Worm (Caenorhabditis elegans): ENCODE data around the gene Y38E10A.14.
A peak's percentile ranks its signal among the peaks of the same experiment; 100 is the strongest.

Gene Y38E10A.14

ce11 chrII:12626120-12626624 lies 1.8 kb upstream of the Y38E10A.14 start:
- TF ChIP-seq ceh-88 (GFP tag; IDR thresholded peaks at IDR 0.05) (no peak), xbp-1 (tag; optimal IDR thresholded peaks at IDR 0.05) (no peak), ama-1 (optimal IDR thresholded peaks at IDR 0.05) (no peak)

ce11 chrII:12625673-12626072 lies 1.3 kb upstream of the Y38E10A.14 start:
- peak in 1 of 2 experiments; percentile 75 for TF ChIP-seq mdl-1 (tag; optimal IDR thresholded peaks at IDR 0.05)
- no peak for TF ChIP-seq Y116A8C.19 (tag; optimal IDR thresholded peaks at IDR 0.05; ENCODE audit: borderline replicate concordance)
- no peak for TF ChIP-seq unc-30 (tag; optimal IDR thresholded peaks at IDR 0.05)
- TF ChIP-seq nhr-20 (tag; optimal IDR thresholded peaks at IDR 0.05) = peak; percentile 96
- TF ChIP-seq C04F5.9 (tag; optimal IDR thresholded peaks at IDR 0.05) = no peak
- no peak for TF ChIP-seq fos-1 (tag; optimal IDR thresholded peaks at IDR 0.05)
- no peak for TF ChIP-seq hpl-2 (GFP tag; optimal IDR thresholded peaks at IDR 0.05)
- no peak for TF ChIP-seq mab-9 (GFP tag; IDR thresholded peaks at IDR 0.05)
- TF ChIP-seq ztf-4 (tag; optimal IDR thresholded peaks at IDR 0.05) = no peak
- no peak for TF ChIP-seq lin-15B (tag; optimal IDR thresholded peaks at IDR 0.05)
- peak; percentile 83 for TF ChIP-seq tbx-2 (tag; optimal IDR thresholded peaks at IDR 0.05)
- TF ChIP-seq nhr-71 (tag; optimal IDR thresholded peaks at IDR 0.05) = peak; percentile 84
- TF ChIP-seq efl-3 (GFP tag; optimal IDR thresholded peaks at IDR 0.05) = no peak
- TF ChIP-seq vab-15 (tag; optimal IDR thresholded peaks at IDR 0.05) = no peak
- TF ChIP-seq unc-98 (GFP tag; IDR thresholded peaks at IDR 0.05) = no peak
- no peak for TF ChIP-seq lin-13 (GFP tag; optimal IDR thresholded peaks at IDR 0.05)
- no peak for TF ChIP-seq nhr-11 (tag; optimal IDR thresholded peaks at IDR 0.05)
- TF ChIP-seq fkh-8 (tag; optimal IDR thresholded peaks at IDR 0.05) = no peak
- no peak for TF ChIP-seq efl-1 (optimal IDR thresholded peaks at IDR 0.05)
- no peak for TF ChIP-seq efl-1 (GFP tag; optimal IDR thresholded peaks at IDR 0.05 in 1 of 2)
- TF ChIP-seq snpc-4 (tag; optimal IDR thresholded peaks at IDR 0.05) = no peak
- no peak for TF ChIP-seq irx-1 (tag; optimal IDR thresholded peaks at IDR 0.05)
- TF ChIP-seq swsn-7 (tag; optimal IDR thresholded peaks at IDR 0.05) = no peak
- TF ChIP-seq nhr-28 (tag; optimal IDR thresholded peaks at IDR 0.05) = no peak
- no peak for TF ChIP-seq ceh-90 (tag; optimal IDR thresholded peaks at IDR 0.05)
- no peak for TF ChIP-seq ztf-11 (tag; optimal IDR thresholded peaks at IDR 0.05)
- no peak for TF ChIP-seq ceh-82 (tag; optimal IDR thresholded peaks at IDR 0.05)
- TF ChIP-seq lin-14 (GFP tag; optimal IDR thresholded peaks at IDR 0.05) = peak; percentile 87
- TF ChIP-seq jun-1 (tag; optimal IDR thresholded peaks at IDR 0.05) = no peak
- TF ChIP-seq snu-23 (GFP tag; optimal IDR thresholded peaks at IDR 0.05) = peak; percentile 62
- TF ChIP-seq ces-1 (GFP tag; optimal IDR thresholded peaks at IDR 0.05) = no peak
- TF ChIP-seq dpl-1 (GFP tag; optimal IDR thresholded peaks at IDR 0.05) = peak in 1 of 3 experiments; percentile 33
- TF ChIP-seq fkh-4 (tag; optimal IDR thresholded peaks at IDR 0.05; ENCODE audit: borderline replicate concordance) = no peak
- no peak for TF ChIP-seq ceh-63 (GFP tag; optimal IDR thresholded peaks at IDR 0.05)
- TF ChIP-seq pqm-1 (tag; optimal IDR thresholded peaks at IDR 0.05) = no peak
- TF ChIP-seq pax-3 (tag; optimal IDR thresholded peaks at IDR 0.05) = no peak
- no peak for TF ChIP-seq sptf-1 (tag; optimal IDR thresholded peaks at IDR 0.05)
- no peak for TF ChIP-seq dsc-1 (tag; optimal IDR thresholded peaks at IDR 0.05)
- peak; percentile 68 to 97 (median 94) for TF ChIP-seq elt-3 (tag; optimal IDR thresholded peaks at IDR 0.05)
- TF ChIP-seq hlh-4 (tag; optimal IDR thresholded peaks at IDR 0.05) = no peak
- TF ChIP-seq ceh-88 (GFP tag; IDR thresholded peaks at IDR 0.05) = no peak
- TF ChIP-seq nhr-19 (GFP tag; conservative IDR thresholded peaks at IDR 0.05) = peak; percentile 84
- TF ChIP-seq unc-130 (tag; optimal IDR thresholded peaks at IDR 0.05) = no peak
- no peak for TF ChIP-seq mef-2 (tag; optimal IDR thresholded peaks at IDR 0.05)
- TF ChIP-seq tlp-1 (tag; optimal IDR thresholded peaks at IDR 0.05) = no peak
- no peak for TF ChIP-seq ceh-8 (GFP tag; optimal IDR thresholded peaks at IDR 0.05)
- no peak for TF ChIP-seq alr-1 (tag; optimal IDR thresholded peaks at IDR 0.05; ENCODE audit: borderline replicate concordance)
- no peak for TF ChIP-seq lin-39 (tag; optimal IDR thresholded peaks at IDR 0.05)
- no peak for TF ChIP-seq F16B12.6 (tag; optimal IDR thresholded peaks at IDR 0.05)
- TF ChIP-seq isw-1 (GFP tag; IDR thresholded peaks at IDR 0.05) = no peak

Measured in whole organism, L1 larva.